Worm (Caenorhabditis elegans) whole organism, late embryonic: ENCODE measurements around the gene R11H6.5.

ENCODE experiments used
- K02D7.2 ChIP-seq: sonication (generic microtip); optimal IDR thresholded peaks from 2 replicates; lab custom pipeline; 2017; ENCODE audit warnings: mild to moderate bottlenecking, missing genetic modification characterization, missing compliant biosample characterization
- K09A11.1 ChIP-seq: sonication (generic microtip); optimal IDR thresholded peaks from 2 replicates; lab custom pipeline; 2017; ENCODE audit warnings: antibody characterized with exemption, mild to moderate bottlenecking, missing genetic modification characterization, missing compliant biosample characterization; ENCODE audit not compliant: insufficient read depth
- T23F11.4 ChIP-seq: fragments of 200-800 bp; sonication (Bioruptor generic); optimal IDR thresholded peaks from 2 replicates; lab custom pipeline; 2018; ENCODE audit warnings: mild to moderate bottlenecking, missing genetic modification characterization, missing compliant biosample characterization
- Y22D7AL.16 ChIP-seq: sonication (generic microtip); optimal IDR thresholded peaks from 2 replicates; lab custom pipeline; 2016; ENCODE audit warnings: missing genetic modification characterization, missing compliant biosample characterization
- ahr-1 ChIP-seq: sonication (generic microtip); optimal IDR thresholded peaks from 2 replicates; lab custom pipeline; 2016; ENCODE audit warnings: missing genetic modification characterization, missing compliant biosample characterization
- ama-1 ChIP-seq: fragments of 150-350 bp; optimal IDR thresholded peaks from 2 replicates; lab custom pipeline; 2014
- ceh-14 ChIP-seq: sonication (generic microtip); optimal IDR thresholded peaks from 2 replicates; lab custom pipeline; 2016; ENCODE audit warnings: missing genotype, missing genetic modification characterization, missing compliant biosample characterization
- ceh-19 ChIP-seq: fragments of 200-800 bp; sonication (Bioruptor generic); optimal IDR thresholded peaks from 2 replicates; lab custom pipeline; 2018; ENCODE audit warnings: mild to moderate bottlenecking, missing genetic modification characterization, missing compliant biosample characterization
- ceh-2 ChIP-seq: sonication (generic microtip); optimal IDR thresholded peaks from 2 replicates; lab custom pipeline; 2016; ENCODE audit warnings: missing genotype, missing genetic modification characterization, missing compliant biosample characterization
- ceh-22 ChIP-seq: sonication (generic microtip); optimal IDR thresholded peaks from 2 replicates; lab custom pipeline; 2017; ENCODE audit warnings: missing biosample characterization, missing genetic modification characterization
- ceh-31 ChIP-seq: sonication (generic microtip); optimal IDR thresholded peaks from 2 replicates; lab custom pipeline; 2016; ENCODE audit warnings: missing genetic modification characterization, missing compliant biosample characterization
- ceh-34 ChIP-seq: sonication (generic microtip); optimal IDR thresholded peaks from 2 replicates; lab custom pipeline; 2016; ENCODE audit warnings: mild to moderate bottlenecking, missing genetic modification characterization, missing compliant biosample characterization
- ceh-48 ChIP-seq: sonication (generic microtip); optimal IDR thresholded peaks from 2 replicates; lab custom pipeline; 2016; ENCODE audit warnings: missing genetic modification characterization, inconsistent platforms, missing compliant biosample characterization
- ceh-6 ChIP-seq: fragments of 200-800 bp; sonication (Bioruptor generic); optimal IDR thresholded peaks from 2 replicates; lab custom pipeline; 2018; ENCODE audit warnings: mild to moderate bottlenecking, missing genetic modification characterization, missing compliant biosample characterization
- dmd-4 ChIP-seq: sonication (generic microtip); optimal IDR thresholded peaks from 2 replicates; lab custom pipeline; 2016; ENCODE audit warnings: borderline replicate concordance, missing genetic modification characterization, missing compliant biosample characterization
- dve-1 ChIP-seq: sonication (generic microtip); optimal IDR thresholded peaks from 2 replicates; lab custom pipeline; 2017; ENCODE audit warnings: antibody characterized with exemption, mild to moderate bottlenecking, missing genetic modification characterization, missing compliant biosample characterization
- elt-2 ChIP-seq: sonication (generic microtip); optimal IDR thresholded peaks from 2 replicates; lab custom pipeline; 2016; ENCODE audit warnings: missing genetic modification reagents, missing genetic modification characterization, missing compliant biosample characterization
- elt-4 ChIP-seq: sonication (generic microtip); optimal IDR thresholded peaks from 2 replicates; lab custom pipeline; 2016; ENCODE audit warnings: missing genetic modification characterization, missing compliant biosample characterization
- ets-4 ChIP-seq: sonication (generic microtip); optimal IDR thresholded peaks from 2 replicates; lab custom pipeline; 2016; ENCODE audit warnings: missing genetic modification characterization, missing compliant biosample characterization
- fkh-10 ChIP-seq: fragments of 150-350 bp; optimal IDR thresholded peaks from 2 replicates; lab custom pipeline; 2014; ENCODE audit warnings: missing biosample characterization, missing genetic modification reagents, missing genetic modification characterization
- hlh-13 ChIP-seq: fragments of 200-800 bp; sonication (Bioruptor generic); optimal IDR thresholded peaks from 2 replicates; lab custom pipeline; 2018; ENCODE audit warnings: mild to moderate bottlenecking, missing genetic modification characterization, missing compliant biosample characterization
- hlh-15 ChIP-seq: sonication (generic microtip); optimal IDR thresholded peaks from 2 replicates; lab custom pipeline; 2016; ENCODE audit warnings: missing genetic modification characterization, missing compliant biosample characterization
- hlh-6 ChIP-seq: sonication (generic microtip); optimal IDR thresholded peaks from 2 replicates; lab custom pipeline; 2016; ENCODE audit warnings: missing genotype, missing genetic modification characterization, missing compliant biosample characterization
- lim-6 ChIP-seq: sonication (generic microtip); optimal IDR thresholded peaks from 2 replicates; lab custom pipeline; 2016; ENCODE audit warnings: missing genetic modification characterization, missing compliant biosample characterization
- nhr-232 ChIP-seq: sonication (generic microtip); optimal IDR thresholded peaks from 2 replicates; lab custom pipeline; 2016; ENCODE audit warnings: missing genetic modification characterization, missing compliant biosample characterization
- npax-4 ChIP-seq: sonication (generic microtip); optimal IDR thresholded peaks from 2 replicates; lab custom pipeline; 2016; ENCODE audit warnings: missing genetic modification characterization, missing compliant biosample characterization
- pax-1 ChIP-seq: fragments of 150-350 bp; optimal IDR thresholded peaks from 2 replicates; lab custom pipeline; 2014; ENCODE audit warnings: missing biosample characterization, missing genetic modification characterization
- pha-2 ChIP-seq: sonication (generic microtip); optimal IDR thresholded peaks from 2 replicates; lab custom pipeline; 2017; ENCODE audit warnings: mild to moderate bottlenecking, missing genetic modification characterization, missing compliant biosample characterization
- pha-4 ChIP-seq: fragments of 150-350 bp; optimal IDR thresholded peaks from 2 replicates; lab custom pipeline; 2018; ENCODE audit warnings: missing biosample characterization, missing genetic modification reagents, missing genetic modification characterization
- pqm-1 ChIP-seq: sonication (generic microtip); optimal IDR thresholded peaks from 2 replicates; lab custom pipeline; 2016; ENCODE audit warnings: missing genetic modification characterization, missing compliant biosample characterization
- pros-1 ChIP-seq: fragments of 150-350 bp; optimal IDR thresholded peaks from 2 replicates; lab custom pipeline; 2014; ENCODE audit warnings: missing biosample characterization, missing genetic modification reagents, missing genetic modification characterization
- ref-2 ChIP-seq: sonication (generic microtip); optimal IDR thresholded peaks from 2 replicates; lab custom pipeline; 2016; ENCODE audit warnings: missing genetic modification characterization, missing compliant biosample characterization
- sox-2 ChIP-seq: fragments of 200-800 bp; sonication (Bioruptor generic); IDR thresholded peaks from 2 replicates; pipeline ENCODE4 v1.3.6; 2022; ENCODE audit warnings: missing genetic modification reagents, missing genetic modification characterization, missing compliant biosample characterization
- syd-9 ChIP-seq: sonication (generic microtip); optimal IDR thresholded peaks from 2 replicates; lab custom pipeline; 2016; ENCODE audit warnings: mild to moderate bottlenecking, missing genetic modification characterization, moderate library complexity, missing compliant biosample characterization
- unc-42 ChIP-seq: sonication (generic microtip); optimal IDR thresholded peaks from 2 replicates; lab custom pipeline; 2016; ENCODE audit warnings: missing genotype, missing genetic modification characterization, missing compliant biosample characterization
- unc-55 ChIP-seq: sonication (generic microtip); optimal IDR thresholded peaks from 2 replicates; lab custom pipeline; 2017; ENCODE audit warnings: missing biosample characterization, missing genetic modification reagents, missing genetic modification characterization
- unc-86 ChIP-seq: sonication (generic microtip); optimal IDR thresholded peaks from 2 replicates; lab custom pipeline; 2016; ENCODE audit warnings: missing genetic modification characterization, missing compliant biosample characterization

R11H6.5 gene

DNA sequence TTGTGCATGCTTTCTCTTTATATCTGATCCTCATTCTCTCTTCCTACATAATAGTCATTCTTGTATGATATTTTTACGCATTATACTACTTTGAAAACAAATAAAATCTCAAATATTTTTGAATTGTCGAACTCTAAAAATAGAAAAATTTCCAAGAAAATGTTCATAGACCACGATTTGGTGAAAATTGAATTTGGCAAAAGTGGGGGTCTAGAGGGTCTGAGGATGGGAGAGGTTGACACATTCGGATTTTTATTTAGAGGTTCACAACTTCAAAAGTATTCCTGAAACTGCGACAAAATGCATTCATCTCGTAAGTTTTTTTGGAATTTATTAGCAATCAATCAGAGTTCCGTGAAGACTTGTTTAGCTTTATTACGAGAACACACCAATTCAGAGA is 12.1 kb downstream of the R11H6.5 start, which contains the start of gene glb-22:
Gene glb-22, plus strand, starts transcription at position 301 of the 400 bp plus-strand sequence.
- no peak for TF ChIP-seq unc-55 (GFP tag; lab: Kevin White, UChicago)
- TF ChIP-seq fkh-10: no peak

ce11 chrV:14597681-14598184 is 14.3 kb downstream of the R11H6.5 start, which contains the start of gene R11H6.2:
Gene R11H6.2, plus strand, starts transcription at chrV:14598006.
- TF ChIP-seq sox-2 (GFP tag; lab: Robert Waterston, UW) (no peak), ceh-6 (no peak), ceh-31 (no peak), ets-4 (tag; lab: Kevin White, UChicago) (no peak), unc-86 (tag; lab: Kevin White, UChicago) (no peak), pax-1 (tag; lab: Kevin White, UChicago) (no peak), elt-2 (tag; lab: Kevin White, UChicago) (no peak), fkh-10 (no peak), ahr-1 (tag; lab: Kevin White, UChicago) (no peak)

ce11 chrV:14597005-14597680 is 14.9 kb downstream of the R11H6.5 start, which contains the start of gene pes-9:
Gene pes-9, minus strand, starts transcription at chrV:14597034.
- TF ChIP-seq K09A11.1 (tag; lab: Kevin White, UChicago): no peak
- no peak for TF ChIP-seq ceh-34
- TF ChIP-seq pqm-1 (tag; lab: Kevin White, UChicago): no peak
- no peak for TF ChIP-seq dve-1
- no peak for TF ChIP-seq pha-4 (tag; lab: Kevin White, UChicago)
- no peak for TF ChIP-seq K02D7.2 (tag; lab: Kevin White, UChicago)
- no peak for TF ChIP-seq lim-6 (tag; lab: Kevin White, UChicago)
- no peak for TF ChIP-seq fkh-10
- TF ChIP-seq ref-2: no peak
- no peak for TF ChIP-seq nhr-232
- TF ChIP-seq hlh-13 (GFP tag; lab: Kevin White, UChicago): no peak

- TF ChIP-seq elt-2 (tag; lab: Kevin White, UChicago) (peak; percentile 12), ama-1 (lab: Kevin White, UChicago) (no peak)
Measured at ce11 chrV:14595984-14596383, 16.0 kb downstream of the R11H6.5 start.

- TF ChIP-seq elt-4 (tag; lab: Kevin White, UChicago): no peak
- no peak for TF ChIP-seq hlh-13 (GFP tag; lab: Kevin White, UChicago)
- no peak for TF ChIP-seq unc-55 (GFP tag; lab: Kevin White, UChicago)
- no peak for TF ChIP-seq fkh-10
- no peak for TF ChIP-seq hlh-15 (tag; lab: Kevin White, UChicago)
- no peak for TF ChIP-seq ceh-19 (GFP tag; lab: Kevin White, UChicago)
- TF ChIP-seq ceh-6: no peak
- TF ChIP-seq K02D7.2 (tag; lab: Kevin White, UChicago): no peak
- no peak for TF ChIP-seq ceh-14 (tag; lab: Kevin White, UChicago)
- TF ChIP-seq pqm-1 (tag; lab: Kevin White, UChicago): no peak
- no peak for TF ChIP-seq T23F11.4
Measured at ce11 chrV:14594943-14595342, 17.1 kb downstream of the R11H6.5 start.

- TF ChIP-seq dmd-4 (tag; lab: Kevin White, UChicago) (no peak), ceh-48 (tag; lab: Kevin White, UChicago) (no peak), Y22D7AL.16 (tag; lab: Kevin White, UChicago) (no peak), pros-1 (tag; lab: Kevin White, UChicago) (no peak), syd-9 (tag; lab: Kevin White, UChicago) (no peak), pha-2 (tag; lab: Kevin White, UChicago) (no peak), unc-42 (tag; lab: Kevin White, UChicago) (no peak), ets-4 (tag; lab: Kevin White, UChicago) (no peak), hlh-6 (tag; lab: Kevin White, UChicago) (no peak), ceh-31 (no peak), ceh-22 (tag; lab: Kevin White, UChicago) (no peak), lim-6 (tag; lab: Kevin White, UChicago) (no peak), ceh-2 (no peak), pqm-1 (tag; lab: Kevin White, UChicago) (no peak), pha-4 (tag; lab: Kevin White, UChicago) (no peak), npax-4 (tag; lab: Kevin White, UChicago) (no peak), ceh-6 (no peak)
Measured at ce11 chrV:14594103-14594502, 17.9 kb downstream of the R11H6.5 start.
